Worm (Caenorhabditis elegans): ENCODE results near the gene sre-9.

DNA sequence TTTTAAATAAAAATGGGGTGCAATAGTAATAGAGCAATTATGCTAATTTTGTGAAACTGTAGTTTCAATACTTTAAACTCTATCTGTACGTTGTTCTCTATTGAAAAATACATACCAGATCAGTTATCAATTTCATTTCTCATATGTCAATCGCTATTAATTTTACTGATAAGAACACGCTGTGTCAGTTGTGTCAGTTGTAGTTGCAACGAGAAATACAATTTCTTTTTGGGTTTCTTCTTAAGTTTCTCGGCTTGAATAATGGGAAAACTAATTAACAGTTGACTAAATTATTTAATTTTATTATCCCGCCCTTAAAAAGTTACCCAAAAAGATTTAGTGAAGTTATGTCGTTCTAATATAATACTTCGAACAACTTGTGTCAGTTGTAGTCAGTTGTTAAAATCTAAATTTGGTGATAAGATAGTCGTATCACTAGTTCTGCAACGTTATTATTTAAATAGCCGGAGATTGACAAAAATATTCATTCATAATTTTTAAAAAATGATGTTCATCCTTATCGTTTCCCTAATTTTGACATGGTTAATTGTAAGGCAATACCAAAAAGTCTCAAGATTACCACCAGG is 41.2 kb downstream of the sre-9 start, which contains the start of gene cyp-35A5:
- TF ChIP-seq ama-1 (optimal IDR thresholded peaks at IDR 0.05) = no peak
- TF ChIP-seq nhr-11 (tag; optimal IDR thresholded peaks at IDR 0.05) = no peak
- no peak for TF ChIP-seq mdl-1 (tag; optimal IDR thresholded peaks at IDR 0.05)
- TF ChIP-seq unc-39 (tag; optimal IDR thresholded peaks at IDR 0.05) = no peak
- TF ChIP-seq egl-27 (tag; optimal IDR thresholded peaks at IDR 0.05) = no peak
- TF ChIP-seq nhr-237 (tag; optimal IDR thresholded peaks at IDR 0.05) = no peak
- TF ChIP-seq F13H6.1 (tag; optimal IDR thresholded peaks at IDR 0.05) = no peak
- no peak for TF ChIP-seq elt-3 (tag; optimal IDR thresholded peaks at IDR 0.05)

Data from whole organism, L2 larva.